Worm (Caenorhabditis elegans): ENCODE results near the gene Y57G11C.30.

DNA sequence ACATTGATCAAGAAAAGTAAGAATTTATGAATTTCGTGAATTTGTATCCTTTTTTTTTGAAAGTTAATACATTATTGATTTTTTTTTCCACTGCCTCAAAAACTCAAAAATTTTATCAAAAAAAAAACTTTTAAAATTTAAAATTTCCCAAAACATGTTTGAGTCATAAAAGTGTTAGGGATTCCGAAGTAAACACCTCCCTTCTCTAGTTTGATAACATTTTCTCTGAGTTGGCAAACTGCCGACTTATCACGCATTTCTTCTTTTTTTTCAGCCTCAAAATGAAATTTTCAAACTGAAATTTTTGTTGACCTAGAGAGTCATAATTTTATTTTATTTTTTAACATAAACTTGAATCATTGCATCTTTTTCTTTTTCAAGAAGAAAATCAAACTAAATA lies 47.8 kb upstream of the Y57G11C.30 start:
- no peak for TF ChIP-seq unc-62 (GFP tag; optimal IDR thresholded peaks at IDR 0.05)
- TF ChIP-seq nhr-237 (tag; optimal IDR thresholded peaks at IDR 0.05), result no peak
- no peak for TF ChIP-seq mdl-1 (tag; optimal IDR thresholded peaks at IDR 0.05)
- TF ChIP-seq hlh-17 (GFP tag; optimal IDR thresholded peaks at IDR 0.05; ENCODE audit: borderline replicate concordance), result no peak
- TF ChIP-seq zag-1 (tag; optimal IDR thresholded peaks at IDR 0.05), result no peak
- no peak for TF ChIP-seq ama-1 (optimal IDR thresholded peaks at IDR 0.05)
- no peak for TF ChIP-seq nhr-11 (tag; optimal IDR thresholded peaks at IDR 0.05)
- TF ChIP-seq tbx-2 (tag; optimal IDR thresholded peaks at IDR 0.05), result no peak
- no peak for TF ChIP-seq nhr-76 (tag; optimal IDR thresholded peaks at IDR 0.05)
- TF ChIP-seq skn-1 (tag; optimal IDR thresholded peaks at IDR 0.05), result no peak

Data from whole organism, L1 larva.